Worm (Caenorhabditis elegans) whole organism, mixed stage, embryonic: ENCODE data around the gene pgm-2.

Experiments used
- blmp-1 ChIP-seq: fragments of 150-350 bp; optimal IDR thresholded peaks from 2 replicates; lab custom pipeline; 2014; ENCODE audit warnings: missing biosample characterization, missing genetic modification characterization
- drap-1 ChIP-seq: fragments of 200-800 bp; sonication (Bioruptor generic); optimal IDR thresholded peaks from 3 replicates; lab custom pipeline; 2018; ENCODE audit warnings: mild to moderate bottlenecking, missing genetic modification characterization, missing compliant biosample characterization
- elt-3 ChIP-seq: fragments of 150-350 bp; optimal IDR thresholded peaks from 2 replicates; lab custom pipeline; 2014; ENCODE audit warnings: missing biosample characterization, missing genetic modification characterization
- lin-13 ChIP-seq: fragments of 150-350 bp; optimal IDR thresholded peaks from 2 replicates; lab custom pipeline; 2014; ENCODE audit warnings: missing biosample characterization, missing genetic modification characterization
- lin-32 ChIP-seq: fragments of 200-800 bp; sonication (Bioruptor generic); optimal IDR thresholded peaks from 2 replicates; lab custom pipeline; 2018; ENCODE audit warnings: mild to moderate bottlenecking, missing genetic modification characterization, missing compliant biosample characterization
- nhr-12 ChIP-seq: fragments of 150-350 bp; optimal IDR thresholded peaks from 2 replicates; lab custom pipeline; 2014; ENCODE audit warnings: missing biosample characterization, missing genetic modification characterization
- nhr-2 ChIP-seq: fragments of 150-350 bp; optimal IDR thresholded peaks from 2 replicates; lab custom pipeline; 2014; ENCODE audit warnings: missing biosample characterization, missing genetic modification characterization
- nhr-76 ChIP-seq: sonication (generic microtip); optimal IDR thresholded peaks from 2 replicates; lab custom pipeline; 2017; ENCODE audit warnings: missing biosample characterization, missing genetic modification characterization
- snpc-4 ChIP-seq: fragments of 150-350 bp; optimal IDR thresholded peaks from 2 replicates; lab custom pipeline; 2014; ENCODE audit warnings: missing biosample characterization, missing genetic modification characterization
- unc-120 ChIP-seq: sonication (generic microtip); optimal IDR thresholded peaks from 2 replicates; lab custom pipeline; 2017; ENCODE audit warnings: missing genetic modification characterization, missing compliant biosample characterization; ENCODE audit not compliant: poor library complexity, severe bottlenecking
- unc-62 ChIP-seq: fragments of 150-350 bp; optimal IDR thresholded peaks from 2 replicates; lab custom pipeline; 2014; ENCODE audit warnings: missing biosample characterization, missing genetic modification reagents, missing genetic modification characterization
- zip-8 ChIP-seq: fragments of 150-350 bp; optimal IDR thresholded peaks from 2 replicates; lab custom pipeline; 2014; ENCODE audit warnings: missing biosample characterization, missing genetic modification characterization
- ztf-11 ChIP-seq: fragments of 150-350 bp; optimal IDR thresholded peaks from 2 replicates; lab custom pipeline; 2014; ENCODE audit warnings: missing biosample characterization, missing genetic modification characterization

ce11 chrIII:13343562-13344139 is 44.5 kb downstream of the pgm-2 start:
- no peak for TF ChIP-seq nhr-12 (tag; lab: Kevin White, UChicago)
- no peak for TF ChIP-seq unc-120 (tag; lab: Kevin White, UChicago)
- no peak for TF ChIP-seq unc-62 (GFP tag; lab: Kevin White, UChicago)
- no peak for TF ChIP-seq lin-32 (GFP tag; lab: Kevin White, UChicago)
- TF ChIP-seq blmp-1 (tag; lab: Kevin White, UChicago) = no peak
- no peak for TF ChIP-seq snpc-4 (tag; lab: Kevin White, UChicago)
- TF ChIP-seq nhr-76 (tag; lab: Kevin White, UChicago) = no peak
- no peak for TF ChIP-seq ztf-11 (tag; lab: Kevin White, UChicago)
- TF ChIP-seq lin-13 (tag; lab: Kevin White, UChicago) = no peak
- TF ChIP-seq drap-1 (GFP tag; lab: Kevin White, UChicago) = no peak
- no peak for TF ChIP-seq elt-3 (tag; lab: Kevin White, UChicago)
- TF ChIP-seq zip-8 (tag; lab: Kevin White, UChicago) = no peak
- no peak for TF ChIP-seq nhr-2
